Fruit fly (Drosophila melanogaster) whole organism, embryonic: ENCODE measurements around the gene mAChR-C.

Experiments used
- Ada2b ChIP-seq: fragments of 200-800 bp; sonication (Bioruptor generic); IDR thresholded peaks from 2 replicates; pipeline ENCODE4 v1.3.6; 2022; ENCODE audit warnings: missing biosample characterization, missing genetic modification characterization
- Adf1 ChIP-seq: fragments of 200-800 bp; sonication (Bioruptor generic); IDR thresholded peaks from 2 replicates; pipeline ENCODE4 v1.3.6; 2022; ENCODE audit warnings: missing biosample characterization, missing genetic modification characterization
- Aef1 ChIP-seq: fragments of 200-800 bp; sonication (Bioruptor generic); IDR thresholded peaks from 3 replicates; pipeline ENCODE4 v1.3.6; 2022; ENCODE audit warnings: missing biosample characterization, missing genetic modification characterization
- Antp ChIP-seq: fragments of 200-800 bp; sonication (Bioruptor generic); optimal IDR thresholded peaks from 3 replicates; lab custom pipeline; 2016; ENCODE audit warnings: missing biosample characterization, missing genetic modification characterization
- B-H1 ChIP-seq: fragments of 200-800 bp; sonication (Bioruptor generic); IDR thresholded peaks from 3 replicates; pipeline ENCODE4 v1.3.6; 2022; ENCODE audit warnings: missing biosample characterization, missing genetic modification characterization
- CG10959 ChIP-seq: fragments of 200-800 bp; sonication (Bioruptor generic); IDR thresholded peaks from 2 replicates; pipeline ENCODE4 v1.3.6; 2022; ENCODE audit warnings: missing biosample characterization, missing genetic modification characterization
- CG11456 ChIP-seq: fragments of 200-800 bp; sonication (Bioruptor generic); IDR thresholded peaks from 3 replicates; pipeline ENCODE4 v1.3.6; 2022; ENCODE audit warnings: missing biosample characterization, missing genetic modification characterization
- CG12236 ChIP-seq: fragments of 200-800 bp; sonication (Bioruptor generic); optimal IDR thresholded peaks from 2 replicates; lab custom pipeline; 2016; ENCODE audit warnings: missing biosample characterization, missing genetic modification characterization
- CG1602 ChIP-seq: fragments of 200-800 bp; sonication (Bioruptor generic); optimal IDR thresholded peaks from 3 replicates; lab custom pipeline; 2016; ENCODE audit warnings: missing biosample characterization, missing genetic modification characterization
- CG1603 ChIP-seq: fragments of 200-800 bp; sonication (Bioruptor generic); optimal IDR thresholded peaks from 2 replicates; lab custom pipeline; 2019; ENCODE audit warnings: missing biosample characterization, mild to moderate bottlenecking, missing genetic modification characterization, moderate library complexity
- CG16779 ChIP-seq: fragments of 200-800 bp; sonication (Bioruptor generic); IDR thresholded peaks from 2 replicates; pipeline ENCODE4 v1.3.6; 2022; ENCODE audit warnings: missing biosample characterization, missing genetic modification characterization
- CG17829 ChIP-seq: fragments of 200-800 bp; optimal IDR thresholded peaks from 2 replicates; lab custom pipeline; 2019; ENCODE audit warnings: missing biosample characterization, mild to moderate bottlenecking, missing genetic modification characterization, moderate library complexity
- CG2116 ChIP-seq: fragments of 200-800 bp; sonication (Bioruptor generic); optimal IDR thresholded peaks from 3 replicates; lab custom pipeline; 2018; ENCODE audit warnings: missing biosample characterization, mild to moderate bottlenecking, missing genetic modification characterization
- CG30403 ChIP-seq: fragments of 200-800 bp; sonication (Bioruptor generic); optimal IDR thresholded peaks from 3 replicates; lab custom pipeline; 2016; ENCODE audit warnings: missing biosample characterization, missing genetic modification characterization
- CG32772 ChIP-seq: fragments of 200-800 bp; sonication (Bioruptor generic); IDR thresholded peaks from 2 replicates; pipeline ENCODE4 v1.3.6; 2022; ENCODE audit warnings: missing biosample characterization, missing genetic modification characterization
- CG33557 ChIP-seq: fragments of 200-800 bp; sonication (Bioruptor generic); optimal IDR thresholded peaks from 2 replicates; lab custom pipeline; 2019; ENCODE audit warnings: missing biosample characterization, mild to moderate bottlenecking, missing genetic modification characterization, moderate library complexity
- CG3407 ChIP-seq: fragments of 200-800 bp; sonication (Bioruptor generic); optimal IDR thresholded peaks from 2 replicates; lab custom pipeline; 2018; ENCODE audit warnings: missing biosample characterization, mild to moderate bottlenecking, missing genetic modification characterization
- CG4328 ChIP-seq: fragments of 200-800 bp; sonication (Bioruptor generic); optimal IDR thresholded peaks from 3 replicates; lab custom pipeline; 2017; ENCODE audit warnings: missing biosample characterization, missing genetic modification reagents, missing genetic modification characterization
- CG7357 ChIP-seq: fragments of 200-800 bp; sonication (Bioruptor generic); IDR thresholded peaks from 3 replicates; pipeline ENCODE4 v1.3.6; 2022; ENCODE audit warnings: missing biosample characterization, missing genetic modification characterization
- CG7839 ChIP-seq: fragments of 200-800 bp; sonication (Bioruptor generic); optimal IDR thresholded peaks from 3 replicates; lab custom pipeline; 2018; ENCODE audit warnings: missing biosample characterization, mild to moderate bottlenecking, missing genetic modification characterization, moderate library complexity
- CG9215 ChIP-seq: fragments of 200-800 bp; sonication (Bioruptor generic); IDR thresholded peaks from 2 replicates; pipeline ENCODE4 v1.3.6; 2022; ENCODE audit warnings: missing biosample characterization, missing genetic modification characterization
- CG9727 ChIP-seq: fragments of 200-800 bp; sonication (Bioruptor generic); optimal IDR thresholded peaks from 3 replicates; lab custom pipeline; 2017; ENCODE audit warnings: missing biosample characterization, mild to moderate bottlenecking, missing genetic modification characterization
- Camta ChIP-seq: fragments of 200-800 bp; sonication (Bioruptor generic); optimal IDR thresholded peaks from 2 replicates; lab custom pipeline; 2016; ENCODE audit warnings: missing biosample characterization, missing genetic modification characterization
- Dll ChIP-seq: fragments of 200-800 bp; sonication (Bioruptor generic); IDR thresholded peaks from 4 replicates; pipeline ENCODE4 v1.3.6; 2022; ENCODE audit warnings: missing biosample characterization, missing genetic modification characterization; ENCODE audit not compliant: partially characterized antibody
- ERR ChIP-seq: fragments of 200-800 bp; sonication (Bioruptor generic); optimal IDR thresholded peaks from 2 replicates; lab custom pipeline; 2016; ENCODE audit warnings: missing biosample characterization, missing genetic modification characterization
- Gsc ChIP-seq: fragments of 200-800 bp; sonication (Bioruptor generic); IDR thresholded peaks from 2 replicates; pipeline ENCODE4 v1.3.6; 2022; ENCODE audit warnings: missing biosample characterization, missing genetic modification characterization
- Jarid2 ChIP-seq: fragments of 200-800 bp; sonication (Bioruptor generic); optimal IDR thresholded peaks from 3 replicates; lab custom pipeline; 2017; ENCODE audit warnings: mild to moderate bottlenecking, missing biosample characterization, missing genetic modification reagents, missing genetic modification characterization
- Lim3 ChIP-seq: fragments of 200-800 bp; sonication (Bioruptor generic); IDR thresholded peaks from 2 replicates; pipeline ENCODE4 v1.3.6; 2022; ENCODE audit warnings: missing biosample characterization, missing genetic modification characterization
- NFAT ChIP-seq: fragments of 200-800 bp; sonication (Bioruptor generic); IDR thresholded peaks from 2 replicates; pipeline ENCODE4 v1.3.6; 2022; ENCODE audit warnings: missing biosample characterization, missing genetic modification characterization
- NfI ChIP-seq: fragments of 200-800 bp; sonication (Bioruptor generic); optimal IDR thresholded peaks from 3 replicates; lab custom pipeline; 2018; ENCODE audit warnings: missing biosample characterization, mild to moderate bottlenecking, missing genetic modification characterization, moderate library complexity
- Oaz ChIP-seq: fragments of 200-800 bp; sonication (Bioruptor generic); IDR thresholded peaks from 2 replicates; pipeline ENCODE4 v1.3.6; 2022; ENCODE audit warnings: missing biosample characterization, missing genetic modification characterization
- Opbp ChIP-seq: fragments of 200-800 bp; sonication (Bioruptor generic); IDR thresholded peaks from 3 replicates; pipeline ENCODE4 v1.3.6; 2022; ENCODE audit warnings: missing biosample characterization, missing genetic modification characterization; ENCODE audit not compliant: partially characterized antibody
- Six4 ChIP-seq: fragments of 200-800 bp; sonication (Bioruptor generic); optimal IDR thresholded peaks from 2 replicates; lab custom pipeline; 2016; ENCODE audit warnings: missing biosample characterization, missing genetic modification characterization
- Stat92E ChIP-seq, 3 experiments: fragments of >200 bp in 2 of 3; fragments of 200-800 bp in 1 of 3; sonication (Bioruptor generic) in 1 of 3; optimal IDR thresholded peaks; 2 replicates each; lab custom pipeline; 2017 to 2019; ENCODE audit warnings: missing biosample characterization in 3 of 3, missing genetic modification characterization in 3 of 3, mild to moderate bottlenecking in 1 of 3, moderate library complexity in 1 of 3
- ap ChIP-seq: fragments of 200-800 bp; sonication (Bioruptor generic); IDR thresholded peaks from 2 replicates; pipeline ENCODE4 v1.3.6; 2022; ENCODE audit warnings: missing biosample characterization, missing genetic modification characterization
- bcd ChIP-seq: fragments of 200-800 bp; sonication (Bioruptor generic); optimal IDR thresholded peaks from 2 replicates; lab custom pipeline; 2017; ENCODE audit warnings: missing biosample characterization, mild to moderate bottlenecking, missing genetic modification characterization
- caup ChIP-seq: fragments of 200-800 bp; sonication (Bioruptor generic); optimal IDR thresholded peaks from 3 replicates; lab custom pipeline; 2017; ENCODE audit warnings: missing biosample characterization, mild to moderate bottlenecking, missing genetic modification characterization, moderate library complexity; ENCODE audit not compliant: severe bottlenecking
- gsb-n ChIP-seq: fragments of 200-800 bp; sonication (Bioruptor generic); optimal IDR thresholded peaks from 3 replicates; lab custom pipeline; 2018; ENCODE audit warnings: missing biosample characterization, mild to moderate bottlenecking, missing genetic modification characterization
- ham ChIP-seq: fragments of 200-800 bp; sonication (Bioruptor generic); IDR thresholded peaks from 2 replicates; pipeline ENCODE4 v1.3.6; 2022; ENCODE audit warnings: missing biosample characterization, missing genetic modification characterization
- her ChIP-seq: fragments of 200-800 bp; sonication (Bioruptor generic); optimal IDR thresholded peaks from 2 replicates; lab custom pipeline; 2016; ENCODE audit warnings: missing biosample characterization, missing genetic modification characterization
- ind ChIP-seq: fragments of 200-800 bp; sonication (Bioruptor generic); optimal IDR thresholded peaks from 3 replicates; lab custom pipeline; 2016; ENCODE audit warnings: missing biosample characterization, missing genetic modification characterization
- mam ChIP-seq: fragments of 200-800 bp; sonication (Bioruptor generic); optimal IDR thresholded peaks from 3 replicates; lab custom pipeline; 2016; ENCODE audit warnings: missing biosample characterization, missing genetic modification characterization
- mld ChIP-seq: fragments of 200-800 bp; sonication (Bioruptor generic); IDR thresholded peaks from 3 replicates; pipeline ENCODE4 v1.3.6; 2022; ENCODE audit warnings: missing biosample characterization, missing genetic modification characterization; ENCODE audit not compliant: partially characterized antibody
- sens ChIP-seq: fragments of 200-800 bp; sonication (Bioruptor generic); peaks from one replicate; lab custom pipeline; 2016; ENCODE audit warnings: missing biosample characterization, missing genetic modification characterization
- slp2 ChIP-seq: fragments of 200-800 bp; sonication (Bioruptor generic); optimal IDR thresholded peaks from 2 replicates; lab custom pipeline; 2016; ENCODE audit warnings: missing biosample characterization, missing genetic modification characterization
- tin ChIP-seq: fragments of 200-800 bp; sonication (Bioruptor generic); optimal IDR thresholded peaks from 3 replicates; lab custom pipeline; 2016; ENCODE audit warnings: missing biosample characterization, missing genetic modification characterization
- twi ChIP-seq: fragments of 200-800 bp; optimal IDR thresholded peaks from 2 replicates; lab custom pipeline; 2019; ENCODE audit warnings: missing biosample characterization, mild to moderate bottlenecking, missing genetic modification characterization, moderate library complexity
- vfl ChIP-seq: fragments of 200-800 bp; sonication (Bioruptor generic); optimal IDR thresholded peaks from 2 replicates; lab custom pipeline; 2016; ENCODE audit warnings: missing biosample characterization, missing genetic modification characterization
- wor ChIP-seq: fragments of 200-800 bp; sonication (Bioruptor generic); IDR thresholded peaks from 2 replicates; pipeline ENCODE4 v1.3.6; 2022; ENCODE audit warnings: missing biosample characterization, missing genetic modification characterization

mAChR-C gene

DNA sequence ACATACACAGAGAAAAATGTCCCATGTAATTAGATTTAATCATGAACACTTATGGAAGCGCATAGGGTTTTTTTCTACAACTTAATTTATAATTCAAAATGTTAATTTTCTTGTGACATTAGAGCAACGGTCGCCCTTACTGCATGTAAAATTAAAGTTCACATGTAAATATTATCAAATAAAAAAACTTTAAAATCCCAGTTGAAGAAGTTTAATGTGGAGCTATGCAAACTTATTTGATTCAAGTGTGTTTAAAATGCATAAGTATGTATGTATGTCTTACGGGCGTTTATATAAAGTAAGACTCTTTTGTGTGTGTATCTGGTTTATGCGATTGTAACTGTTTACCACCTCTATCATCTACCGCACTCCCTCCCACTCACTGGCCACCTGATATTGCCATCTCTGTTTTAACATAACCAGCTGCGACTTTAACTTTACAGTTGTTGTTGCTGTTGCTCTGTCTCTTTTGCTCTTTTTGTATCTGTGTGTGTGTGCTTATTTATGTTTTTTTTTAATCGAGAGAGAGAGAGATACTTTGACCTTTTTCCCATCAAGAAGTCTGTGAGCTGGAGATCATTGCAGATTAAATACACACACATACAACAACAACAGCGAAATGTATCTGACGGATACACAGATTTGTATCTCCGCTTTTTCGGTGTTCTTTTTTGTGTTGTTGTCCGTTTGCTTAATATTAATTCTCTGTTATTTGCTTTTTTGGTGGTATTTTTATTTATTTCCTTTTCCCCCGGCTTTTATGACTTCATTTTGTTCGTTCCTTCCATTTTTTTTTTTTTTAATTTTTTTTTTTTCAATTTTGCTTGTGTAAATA is 23.1 kb upstream of the mAChR-C start (continued):
- TF ChIP-seq Camta (GFP tag; lab: Kevin White, UChicago) (peak; percentile 84), mam (GFP tag; lab: Kevin White, UChicago) (peak; percentile 68), Oaz (GFP tag; lab: Robert Waterston, UW) (no peak; the same call in none of the 2 replicates), Antp (GFP tag; lab: Kevin White, UChicago) (peak; percentile 51), CG10959 (GFP tag; lab: Robert Waterston, UW) (no peak), CG4328 (peak; percentile 45), CG33557 (peak; percentile 80), Adf1 (GFP tag; lab: Robert Waterston, UW) (no peak), ham (no peak), CG9727 (GFP tag; lab: Kevin White, UChicago) (peak; percentile 69), Six4 (GFP tag; lab: Kevin White, UChicago) (peak; percentile 27), CG30403 (GFP tag; lab: Kevin White, UChicago) (peak; percentile 94), mld (GFP tag; lab: Robert Waterston, UW) (no peak), Dll (GFP tag; lab: Robert Waterston, UW) (no peak), CG17829 (tag; lab: Kevin White, UChicago) (peak; percentile 83), Stat92E (GFP tag; optimal IDR thresholded peaks at IDR 0.05; lab: Kevin White, UChicago) (no peak), sens (GFP tag; lab: Kevin White, UChicago) (peak; percentile 97), CG11456 (0 out of 3 replicates have a peak, but pooled peaks have one; percentile 55), CG3407 (GFP tag; lab: Kevin White, UChicago) (peak; percentile 86), NFAT (GFP tag; lab: Robert Waterston, UW) (no peak), ind (peak; percentile 66), caup (GFP tag; lab: Kevin White, UChicago) (peak; percentile 41), Gsc (GFP tag; lab: Robert Waterston, UW) (no peak), CG1603 (tag; lab: Kevin White, UChicago) (peak; percentile 36), bcd (GFP tag; lab: Kevin White, UChicago) (peak; percentile 84), Opbp (GFP tag; lab: Robert Waterston, UW) (no peak), B-H1 (peak; percentile 56), CG9215 (0 out of 2 replicates have a peak, but pooled peaks have one; percentile 19), vfl (GFP tag; lab: Kevin White, UChicago) (peak; percentile 62), CG7839 (peak; percentile 96), CG32772 (GFP tag; lab: Robert Waterston, UW) (peak; percentile 61), Aef1 (peak; percentile 62), wor (GFP tag; lab: Robert Waterston, UW) (peak; percentile 74), CG2116 (peak; percentile 56), slp2 (GFP tag; lab: Kevin White, UChicago) (peak; percentile 57), ap (GFP tag; lab: Robert Waterston, UW) (peak; percentile 54), ERR (GFP tag; lab: Kevin White, UChicago) (no peak), Ada2b (peak; percentile 53), CG12236 (peak; percentile 67), NfI (GFP tag; lab: Kevin White, UChicago) (peak; percentile 89), twi (tag; lab: Kevin White, UChicago) (peak; percentile 82), gsb-n (peak; percentile 88), Jarid2 (GFP tag; lab: Kevin White, UChicago) (peak; percentile 40), her (GFP tag; lab: Kevin White, UChicago) (no peak), tin (GFP tag; lab: Kevin White, UChicago) (peak; percentile 67), Lim3 (GFP tag; lab: Robert Waterston, UW) (peak; percentile 71), CG1602 (GFP tag; lab: Kevin White, UChicago) (peak; percentile 89), CG16779 (GFP tag; lab: Robert Waterston, UW) (no peak), CG7357 (GFP tag; lab: Robert Waterston, UW) (peak; percentile 56; the same call in 2 of the 3 replicates)
